Comparison of ENCODE assay signal across 2 fruit fly cellular contexts in the genomic region with DNA sequence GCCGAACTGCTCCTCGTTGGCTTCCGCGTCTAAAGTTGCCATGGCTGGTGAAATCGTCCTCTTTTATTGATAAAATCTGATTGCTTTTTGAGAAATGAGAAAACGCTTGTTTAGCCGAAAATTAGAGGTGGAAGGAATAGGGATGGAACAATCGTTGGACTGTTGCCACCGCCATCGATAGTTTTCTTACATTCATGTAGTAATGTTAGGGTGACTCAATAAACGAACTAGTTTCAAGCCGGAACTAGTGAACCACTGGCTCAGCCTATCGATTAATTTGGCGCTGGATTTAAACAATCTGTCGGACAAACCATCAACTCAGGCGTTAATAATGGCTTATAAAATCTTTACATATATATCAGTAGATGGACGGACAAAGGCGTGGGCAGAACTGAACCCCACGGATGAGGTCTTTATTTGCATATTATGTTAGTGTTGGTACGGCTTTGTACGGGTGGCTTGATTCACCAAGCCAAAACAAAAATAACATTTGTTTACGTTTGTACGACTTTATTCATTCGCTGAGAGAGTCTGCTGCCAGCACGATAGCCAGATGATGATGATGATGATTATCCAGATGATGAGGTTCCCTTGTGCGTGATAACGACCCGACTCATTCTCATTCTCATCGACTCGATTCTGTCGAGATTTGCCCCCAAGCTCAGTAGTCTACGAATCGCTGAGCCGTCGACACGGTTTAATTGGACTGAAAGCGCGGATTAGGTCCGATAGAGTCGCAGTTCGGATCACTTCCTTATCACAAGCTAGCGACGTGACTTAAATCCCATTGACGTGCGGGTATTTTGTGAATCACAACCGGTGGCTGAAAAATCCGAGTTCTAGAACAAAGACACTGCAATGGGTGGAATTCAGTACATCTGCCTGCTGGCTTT.
TF ChIP-seq lines count a peak whose summit lies in the region.

A gene (minus strand): TSS at position 138 of the 893 bp plus-strand sequence.
A gene (plus strand): TSS at position 658 of the 893 bp plus-strand sequence.

TF ChIP-seq in whole organism, adult, 20 proteins besides CTCF, POLR2A, EP300 and RAD21 (continued from another document):
- no peak for TF ChIP-seq CG33017 (tag; optimal IDR thresholded peaks at IDR 0.05; lab: Kevin White, UChicago)
- TF ChIP-seq Hr96 (GFP tag; optimal IDR thresholded peaks at IDR 0.05; lab: Kevin White, UChicago) = peak; percentile 25

TF ChIP-seq in whole organism, embryonic, 481 proteins besides CTCF, POLR2A, EP300 and RAD21 (continued from another document and continues in another):
- peak; percentile 82 for TF ChIP-seq stwl (tag; optimal IDR thresholded peaks at IDR 0.05; lab: Kevin White, UChicago)
- no peak for TF ChIP-seq schlank (tag; optimal IDR thresholded peaks at IDR 0.05; lab: Kevin White, UChicago)
- TF ChIP-seq Bdp1 (GFP tag; optimal IDR thresholded peaks at IDR 0.05; lab: Kevin White, UChicago) = no peak
- no peak for TF ChIP-seq CG8359 (GFP tag; optimal IDR thresholded peaks at IDR 0.05; lab: Kevin White, UChicago; ENCODE audit: borderline replicate concordance)
- TF ChIP-seq CG2129 (GFP tag; IDR thresholded peaks at IDR 0.05; lab: Robert Waterston, UW; ENCODE audit: partially characterized antibody) = peak; percentile 86
- TF ChIP-seq odd (GFP tag; optimal IDR thresholded peaks at IDR 0.05; lab: Kevin White, UChicago) = no peak
- peak; percentile 78 for TF ChIP-seq Ets97D (GFP tag; optimal IDR thresholded peaks at IDR 0.05; lab: Kevin White, UChicago)
- peak; percentile 95 for TF ChIP-seq zen2 (GFP tag; IDR thresholded peaks at IDR 0.05; lab: Robert Waterston, UW; ENCODE audit: partially characterized antibody)
- peak; percentile 11 for TF ChIP-seq CG1647 (GFP tag; optimal IDR thresholded peaks at IDR 0.05; lab: Kevin White, UChicago)
- no peak for TF ChIP-seq insv (GFP tag; optimal IDR thresholded peaks at IDR 0.05; lab: Kevin White, UChicago)
- no peak for TF ChIP-seq Hr39 (optimal IDR thresholded peaks at IDR 0.05; lab: Kevin White, UChicago)
- TF ChIP-seq Antp (GFP tag; optimal IDR thresholded peaks at IDR 0.05; lab: Kevin White, UChicago) = peak; percentile 19
- no peak for TF ChIP-seq NK7.1 (GFP tag; optimal IDR thresholded peaks at IDR 0.05; lab: Kevin White, UChicago)
- TF ChIP-seq bcd (GFP tag; optimal IDR thresholded peaks at IDR 0.05; lab: Kevin White, UChicago) = peak; percentile 1
- peak; percentile 59 for TF ChIP-seq CG12659 (GFP tag; optimal IDR thresholded peaks at IDR 0.05; lab: Kevin White, UChicago)
- TF ChIP-seq dm (GFP tag; optimal IDR thresholded peaks at IDR 0.05; lab: Kevin White, UChicago) = peak; percentile 44
- TF ChIP-seq tna (GFP tag; IDR thresholded peaks at IDR 0.05; lab: Robert Waterston, UW; ENCODE audit: partially characterized antibody) = peak; percentile 94
- peak; percentile 81 for TF ChIP-seq CG1603 (tag; optimal IDR thresholded peaks at IDR 0.05; lab: Kevin White, UChicago)
- TF ChIP-seq lilli (GFP tag; optimal IDR thresholded peaks at IDR 0.05; lab: Kevin White, UChicago) = peak; percentile 59
- TF ChIP-seq CG32772 (GFP tag; IDR thresholded peaks at IDR 0.05; lab: Robert Waterston, UW) = no peak
- TF ChIP-seq CG10431 (GFP tag; optimal IDR thresholded peaks at IDR 0.05; lab: Kevin White, UChicago) = peak; percentile 47
- TF ChIP-seq ken (GFP tag; IDR thresholded peaks at IDR 0.05; lab: Robert Waterston, UW) = no peak
- TF ChIP-seq CG9932 (GFP tag; IDR thresholded peaks at IDR 0.05; lab: Robert Waterston, UW) = peak; percentile 75
- TF ChIP-seq CG8089 (GFP tag; optimal IDR thresholded peaks at IDR 0.05; lab: Kevin White, UChicago) = no peak
- TF ChIP-seq emc (GFP tag; optimal IDR thresholded peaks at IDR 0.05; lab: Kevin White, UChicago) = no peak
- TF ChIP-seq Six4 (GFP tag; optimal IDR thresholded peaks at IDR 0.05; lab: Kevin White, UChicago) = no peak
- no peak for TF ChIP-seq CG8290 (GFP tag; optimal IDR thresholded peaks at IDR 0.05; lab: Kevin White, UChicago)
- peak in 1 of 2 experiments; percentile 76 for TF ChIP-seq CG8290 (tag; optimal IDR thresholded peaks at IDR 0.05; lab: Kevin White, UChicago)
- TF ChIP-seq CG2712 (tag; optimal IDR thresholded peaks at IDR 0.05; lab: Kevin White, UChicago) = peak; percentile 51
- TF ChIP-seq CG7928 (GFP tag; optimal IDR thresholded peaks at IDR 0.05; lab: Kevin White, UChicago) = no peak
- TF ChIP-seq tin (GFP tag; optimal IDR thresholded peaks at IDR 0.05; lab: Kevin White, UChicago) = peak; percentile 19
- no peak for TF ChIP-seq CG6272 (GFP tag; IDR thresholded peaks at IDR 0.05; lab: Robert Waterston, UW)
- TF ChIP-seq CG9215 (GFP tag; IDR thresholded peaks at IDR 0.05; lab: Robert Waterston, UW) = no peak
- peak; percentile 67 for TF ChIP-seq CG2120 (GFP tag; optimal IDR thresholded peaks at IDR 0.05; lab: Kevin White, UChicago)
- peak; percentile 95 for TF ChIP-seq CG34224 (GFP tag; IDR thresholded peaks at IDR 0.05; lab: Robert Waterston, UW; ENCODE audit: partially characterized antibody)
- TF ChIP-seq z (GFP tag; IDR thresholded peaks at IDR 0.05; lab: Robert Waterston, UW) = no peak
- TF ChIP-seq sna (GFP tag; IDR thresholded peaks at IDR 0.05; lab: Robert Waterston, UW; ENCODE audit: partially characterized antibody) = peak; percentile 89
- TF ChIP-seq dmrt99B (tag; optimal IDR thresholded peaks at IDR 0.05; lab: Kevin White, UChicago) = no peak
- TF ChIP-seq HmgZ (tag; optimal IDR thresholded peaks at IDR 0.05; lab: Kevin White, UChicago) = peak; percentile 75
- peak; percentile 21 for TF ChIP-seq Sry-β (GFP tag; optimal IDR thresholded peaks at IDR 0.05; lab: Kevin White, UChicago)
- peak; percentile 98 for TF ChIP-seq Bgb (GFP tag; IDR thresholded peaks at IDR 0.05; lab: Robert Waterston, UW; ENCODE audit: partially characterized antibody)
- TF ChIP-seq Opbp (GFP tag; IDR thresholded peaks at IDR 0.05; lab: Robert Waterston, UW; ENCODE audit: partially characterized antibody) = peak; percentile 97
- 0 out of 2 replicates have a peak, but pooled peaks have one; percentile 19 for TF ChIP-seq CG17328 (GFP tag; IDR thresholded peaks at IDR 0.05; lab: Robert Waterston, UW)
- no peak for TF ChIP-seq CG4730 (GFP tag; IDR thresholded peaks at IDR 0.05; lab: Robert Waterston, UW)
- TF ChIP-seq zen (tag; optimal IDR thresholded peaks at IDR 0.05; lab: Kevin White, UChicago) = no peak
- TF ChIP-seq unc-4 (GFP tag; IDR thresholded peaks at IDR 0.05; lab: Robert Waterston, UW; ENCODE audit: partially characterized antibody) = peak; percentile 96
- peak; percentile 50 for TF ChIP-seq CG12391 (tag; optimal IDR thresholded peaks at IDR 0.05; lab: Kevin White, UChicago)
- no peak for TF ChIP-seq tup (GFP tag; optimal IDR thresholded peaks at IDR 0.05; lab: Kevin White, UChicago)
- TF ChIP-seq wek (GFP tag; optimal IDR thresholded peaks at IDR 0.05; lab: Kevin White, UChicago) = peak; percentile 98
- TF ChIP-seq Hmr (GFP tag; optimal IDR thresholded peaks at IDR 0.05; lab: Kevin White, UChicago) = peak; percentile 9
- no peak for TF ChIP-seq CG16815 (GFP tag; optimal IDR thresholded peaks at IDR 0.05; lab: Kevin White, UChicago)
- TF ChIP-seq mld (GFP tag; IDR thresholded peaks at IDR 0.05; lab: Robert Waterston, UW; ENCODE audit: partially characterized antibody) = peak; percentile 91
- TF ChIP-seq CG34422 (GFP tag; IDR thresholded peaks at IDR 0.05; lab: Robert Waterston, UW) = peak; percentile 46; the same call in 1 of the 3 replicates
- no peak for TF ChIP-seq CG18599 (GFP tag; optimal IDR thresholded peaks at IDR 0.05; lab: Kevin White, UChicago)
- no peak; the same call in 3 of the 4 replicates for TF ChIP-seq Gug (GFP tag; IDR thresholded peaks at IDR 0.05; lab: Robert Waterston, UW)
- no peak for TF ChIP-seq jigr1 (GFP tag; IDR thresholded peaks at IDR 0.05; lab: Robert Waterston, UW)
- TF ChIP-seq CG31441 (GFP tag; IDR thresholded peaks at IDR 0.05; lab: Robert Waterston, UW) = no peak
- TF ChIP-seq Fer2 (tag; optimal IDR thresholded peaks at IDR 0.05; lab: Kevin White, UChicago) = no peak
- TF ChIP-seq CG13894 (tag; optimal IDR thresholded peaks at IDR 0.05; lab: Kevin White, UChicago) = peak; percentile 42
- TF ChIP-seq hkb (optimal IDR thresholded peaks at IDR 0.05; lab: Kevin White, UChicago) = peak; percentile 38
- TF ChIP-seq hkb (GFP tag; IDR thresholded peaks at IDR 0.05; lab: Robert Waterston, UW) = 0 out of 2 replicates have a peak, but pooled peaks have one; percentile 27
- TF ChIP-seq cg (GFP tag; optimal IDR thresholded peaks at IDR 0.05; lab: Kevin White, UChicago) = peak; percentile 18
- no peak for TF ChIP-seq HLH3B (GFP tag; IDR thresholded peaks at IDR 0.05; lab: Robert Waterston, UW)
- no peak for TF ChIP-seq CG8388 (GFP tag; optimal IDR thresholded peaks at IDR 0.05; lab: Kevin White, UChicago)
- TF ChIP-seq kni (GFP tag; optimal IDR thresholded peaks at IDR 0.05; lab: Kevin White, UChicago) = no peak
- no peak for TF ChIP-seq CG16863 (GFP tag; optimal IDR thresholded peaks at IDR 0.05; lab: Kevin White, UChicago)
- no peak for TF ChIP-seq CG9727 (GFP tag; optimal IDR thresholded peaks at IDR 0.05; lab: Kevin White, UChicago)
- TF ChIP-seq Oli (tag; optimal IDR thresholded peaks at IDR 0.05; lab: Kevin White, UChicago) = no peak
- peak; percentile 13 for TF ChIP-seq Chrac-16 (GFP tag; optimal IDR thresholded peaks at IDR 0.05; lab: Kevin White, UChicago)
- peak; percentile 52 for TF ChIP-seq gfzf (GFP tag; optimal IDR thresholded peaks at IDR 0.05; lab: Kevin White, UChicago)
- TF ChIP-seq MESR4 (GFP tag; optimal IDR thresholded peaks at IDR 0.05; lab: Kevin White, UChicago) = peak; percentile 65
- TF ChIP-seq Dbx (GFP tag; IDR thresholded peaks at IDR 0.05; lab: Robert Waterston, UW) = peak; percentile 48; the same call in 1 of the 3 replicates
- peak; percentile 3 for TF ChIP-seq CG18262 (tag; optimal IDR thresholded peaks at IDR 0.05; lab: Kevin White, UChicago)
- TF ChIP-seq CoRest (tag; optimal IDR thresholded peaks at IDR 0.05; lab: Kevin White, UChicago) = peak; percentile 31
- peak; percentile 2 for TF ChIP-seq CG15601 (tag; optimal IDR thresholded peaks at IDR 0.05; lab: Kevin White, UChicago)
- TF ChIP-seq sens (GFP tag; lab: Kevin White, UChicago) = peak; percentile 89
- TF ChIP-seq CG11456 (GFP tag; IDR thresholded peaks at IDR 0.05; lab: Robert Waterston, UW) = 0 out of 3 replicates have a peak, but pooled peaks have one; percentile 17
- TF ChIP-seq mam (GFP tag; optimal IDR thresholded peaks at IDR 0.05; lab: Kevin White, UChicago) = peak; percentile 57
- no peak for TF ChIP-seq CG3281 (GFP tag; optimal IDR thresholded peaks at IDR 0.05; lab: Kevin White, UChicago)
- TF ChIP-seq Ravus (GFP tag; IDR thresholded peaks at IDR 0.05; lab: Robert Waterston, UW) = no peak
- TF ChIP-seq eyg (GFP tag; optimal IDR thresholded peaks at IDR 0.05; lab: Kevin White, UChicago) = no peak
- TF ChIP-seq Hr51 (GFP tag; optimal IDR thresholded peaks at IDR 0.05; lab: Kevin White, UChicago) = no peak
- peak; percentile 26 for TF ChIP-seq Side (GFP tag; optimal IDR thresholded peaks at IDR 0.05; lab: Kevin White, UChicago)
- no peak; the same call in 1 of the 2 replicates for TF ChIP-seq NFAT (GFP tag; IDR thresholded peaks at IDR 0.05; lab: Robert Waterston, UW)
- peak; percentile 94 for TF ChIP-seq Scr (GFP tag; IDR thresholded peaks at IDR 0.05; lab: Robert Waterston, UW; ENCODE audit: partially characterized antibody)
- peak; percentile 95 for TF ChIP-seq pzg (GFP tag; optimal IDR thresholded peaks at IDR 0.05; lab: Kevin White, UChicago)
- TF ChIP-seq zfh2 (GFP tag; optimal IDR thresholded peaks at IDR 0.05; lab: Kevin White, UChicago) = peak; percentile 46
- TF ChIP-seq bbx (GFP tag; IDR thresholded peaks at IDR 0.05; lab: Robert Waterston, UW; ENCODE audit: partially characterized antibody) = peak; percentile 97
- TF ChIP-seq Sin3A (optimal IDR thresholded peaks at IDR 0.05; lab: Kevin White, UChicago) = peak; percentile 61
- peak; percentile 49 for TF ChIP-seq Hsf (GFP tag; optimal IDR thresholded peaks at IDR 0.05; lab: Kevin White, UChicago)
- TF ChIP-seq CG9437 (GFP tag; optimal IDR thresholded peaks at IDR 0.05; lab: Kevin White, UChicago) = no peak
- TF ChIP-seq slp2 (GFP tag; optimal IDR thresholded peaks at IDR 0.05; lab: Kevin White, UChicago) = no peak
- TF ChIP-seq E2f1 (GFP tag; IDR thresholded peaks at IDR 0.05; lab: Robert Waterston, UW) = no peak
- TF ChIP-seq HmgD (GFP tag; optimal IDR thresholded peaks at IDR 0.05; lab: Kevin White, UChicago) = peak; percentile 87
- TF ChIP-seq CG11695 (GFP tag; IDR thresholded peaks at IDR 0.05; lab: Robert Waterston, UW) = no peak
- TF ChIP-seq vvl (GFP tag; IDR thresholded peaks at IDR 0.05; lab: Robert Waterston, UW) = peak; percentile 80; the same call in 1 of the 2 replicates
- TF ChIP-seq Nf-YC (tag; optimal IDR thresholded peaks at IDR 0.05; lab: Kevin White, UChicago) = peak; percentile 22
- TF ChIP-seq CG3726 (GFP tag; IDR thresholded peaks at IDR 0.05; lab: Robert Waterston, UW) = no peak
- TF ChIP-seq CG11247 (GFP tag; IDR thresholded peaks at IDR 0.05; lab: Robert Waterston, UW) = no peak
- TF ChIP-seq inv (GFP tag; IDR thresholded peaks at IDR 0.05; lab: Robert Waterston, UW; ENCODE audit: partially characterized antibody) = peak; percentile 94
- no peak for TF ChIP-seq CG14441 (GFP tag; IDR thresholded peaks at IDR 0.05; lab: Robert Waterston, UW)
- no peak for TF ChIP-seq bowl (GFP tag; IDR thresholded peaks at IDR 0.05; lab: Robert Waterston, UW)
- peak; percentile 91 for TF ChIP-seq CG34376 (GFP tag; optimal IDR thresholded peaks at IDR 0.05; lab: Kevin White, UChicago)
- TF ChIP-seq Myb (GFP tag; optimal IDR thresholded peaks at IDR 0.05; lab: Kevin White, UChicago) = peak; percentile 41
- no peak for TF ChIP-seq CG17385 (GFP tag; optimal IDR thresholded peaks at IDR 0.05; lab: Kevin White, UChicago)
- no peak for TF ChIP-seq CG6854 (GFP tag; optimal IDR thresholded peaks at IDR 0.05; lab: Kevin White, UChicago)
- no peak for TF ChIP-seq kay (GFP tag; optimal IDR thresholded peaks at IDR 0.05; lab: Kevin White, UChicago)
- TF ChIP-seq Hmx (GFP tag; optimal IDR thresholded peaks at IDR 0.05; lab: Kevin White, UChicago) = no peak
- no peak for TF ChIP-seq CG17359 (tag; optimal IDR thresholded peaks at IDR 0.05; lab: Kevin White, UChicago)
- peak; percentile 33 for TF ChIP-seq Jarid2 (GFP tag; optimal IDR thresholded peaks at IDR 0.05; lab: Kevin White, UChicago)
- no peak for TF ChIP-seq toy (GFP tag; IDR thresholded peaks at IDR 0.05; lab: Robert Waterston, UW)
- peak; percentile 0 for TF ChIP-seq BtbVII (GFP tag; optimal IDR thresholded peaks at IDR 0.05; lab: Kevin White, UChicago)
- TF ChIP-seq Ptx1 (GFP tag; IDR thresholded peaks at IDR 0.05; lab: Robert Waterston, UW) = no peak
- TF ChIP-seq CG13624 (GFP tag; optimal IDR thresholded peaks at IDR 0.05; lab: Kevin White, UChicago) = peak; percentile 41
- TF ChIP-seq so (GFP tag; IDR thresholded peaks at IDR 0.05; lab: Robert Waterston, UW) = no peak
- TF ChIP-seq ssp (GFP tag; IDR thresholded peaks at IDR 0.05; lab: Robert Waterston, UW) = peak; percentile 25; the same call in 1 of the 2 replicates
- no peak for TF ChIP-seq CG6689 (GFP tag; IDR thresholded peaks at IDR 0.05; lab: Robert Waterston, UW)
